Fruit fly (Drosophila melanogaster) whole organism, prepupa: ENCODE data around the gene Vajk3.

Experiments used
- CG11294 ChIP-seq: fragments of 200-800 bp; sonication (Bioruptor generic); IDR thresholded peaks from 2 replicates; pipeline ENCODE4 v1.3.6; 2022; ENCODE audit warnings: missing biosample characterization, missing genetic modification characterization
- CG11762 ChIP-seq: fragments of 200-800 bp; sonication (Bioruptor generic); optimal IDR thresholded peaks from 3 replicates; lab custom pipeline; 2016; ENCODE audit warnings: missing biosample characterization, missing genetic modification characterization; ENCODE audit not compliant: insufficient read depth
- CG11902 ChIP-seq: fragments of 200-800 bp; sonication (Bioruptor generic); optimal IDR thresholded peaks from 3 replicates; lab custom pipeline; 2016; ENCODE audit warnings: missing biosample characterization, missing genetic modification characterization
- CG1621 ChIP-seq: fragments of 200-800 bp; sonication (Bioruptor generic); optimal IDR thresholded peaks from 3 replicates; lab custom pipeline; 2018; ENCODE audit warnings: missing biosample characterization, mild to moderate bottlenecking, missing genetic modification characterization
- CG3032 ChIP-seq: fragments of 200-800 bp; optimal IDR thresholded peaks from 2 replicates; lab custom pipeline; 2019; ENCODE audit warnings: missing biosample characterization, mild to moderate bottlenecking, missing genetic modification characterization, moderate library complexity
- CG31627 ChIP-seq: fragments of 200-800 bp; sonication (Bioruptor generic); optimal IDR thresholded peaks from 3 replicates; lab custom pipeline; 2016; ENCODE audit warnings: missing biosample characterization, missing genetic modification characterization
- CG32006 ChIP-seq: fragments of 200-800 bp; sonication (Bioruptor generic); optimal IDR thresholded peaks from 3 replicates; lab custom pipeline; 2017; ENCODE audit warnings: missing biosample characterization, mild to moderate bottlenecking, missing genetic modification characterization
- CG34406 ChIP-seq: fragments of 200-800 bp; sonication (Bioruptor generic); optimal IDR thresholded peaks from 3 replicates; lab custom pipeline; 2016; ENCODE audit warnings: missing biosample characterization, missing genetic modification characterization
- CG3919 ChIP-seq: fragments of 200-800 bp; sonication (Bioruptor generic); optimal IDR thresholded peaks from 3 replicates; lab custom pipeline; 2016; ENCODE audit warnings: missing biosample characterization, missing genetic modification characterization
- CG6163 ChIP-seq: fragments of 200-800 bp; sonication (Bioruptor generic); IDR thresholded peaks from 3 replicates; pipeline ENCODE4 v1.3.6; 2022; ENCODE audit warnings: missing biosample characterization, missing genetic modification characterization
- CG7368 ChIP-seq: fragments of 200-800 bp; sonication (Bioruptor generic); optimal IDR thresholded peaks from 3 replicates; lab custom pipeline; 2016; ENCODE audit warnings: missing biosample characterization, missing genetic modification characterization
- CG8119 ChIP-seq: fragments of 200-800 bp; sonication (Bioruptor generic); IDR thresholded peaks from 3 replicates; pipeline ENCODE4 v1.3.6; 2022; ENCODE audit warnings: missing biosample characterization, missing genetic modification characterization
- CG8319 ChIP-seq: fragments of 200-800 bp; sonication (Bioruptor generic); optimal IDR thresholded peaks from 3 replicates; lab custom pipeline; 2016; ENCODE audit warnings: missing biosample characterization, missing genetic modification characterization
- CG8632 ChIP-seq: fragments of 200-800 bp; sonication (Bioruptor generic); optimal IDR thresholded peaks from 3 replicates; lab custom pipeline; 2016; ENCODE audit warnings: missing biosample characterization, missing genetic modification characterization
- CG9139 ChIP-seq: fragments of 200-800 bp; sonication (Bioruptor generic); optimal IDR thresholded peaks from 3 replicates; lab custom pipeline; 2017; ENCODE audit warnings: missing biosample characterization, mild to moderate bottlenecking, missing genetic modification characterization
- Eip78C ChIP-seq: fragments of 200-800 bp; sonication (Bioruptor generic); peaks from one replicate; lab custom pipeline; 2016; ENCODE audit warnings: missing biosample characterization, missing genetic modification characterization
- Ets21C ChIP-seq: fragments of 200-800 bp; sonication (Bioruptor generic); optimal IDR thresholded peaks from 3 replicates; lab custom pipeline; 2016; ENCODE audit warnings: missing biosample characterization, missing genetic modification characterization
- Ets96B ChIP-seq: fragments of 200-800 bp; optimal IDR thresholded peaks from 2 replicates; lab custom pipeline; 2019; ENCODE audit warnings: missing biosample characterization, mild to moderate bottlenecking, missing genetic modification characterization, moderate library complexity
- Hr39 ChIP-seq: fragments of 200-800 bp; sonication (Bioruptor generic); optimal IDR thresholded peaks from 2 replicates; lab custom pipeline; 2016; ENCODE audit warnings: missing biosample characterization, missing genetic modification characterization
- Met ChIP-seq: fragments of 200-800 bp; sonication (Bioruptor generic); optimal IDR thresholded peaks from 3 replicates; lab custom pipeline; 2016; ENCODE audit warnings: missing biosample characterization, missing genetic modification characterization
- OdsH ChIP-seq: fragments of 200-800 bp; sonication (Bioruptor generic); optimal IDR thresholded peaks from 3 replicates; lab custom pipeline; 2016; ENCODE audit warnings: missing biosample characterization, missing genetic modification characterization
- Smox ChIP-seq: fragments of 200-800 bp; sonication (Bioruptor generic); optimal IDR thresholded peaks from 3 replicates; lab custom pipeline; 2016; ENCODE audit warnings: missing biosample characterization, missing genetic modification characterization
- Sox102F ChIP-seq: fragments of 200-800 bp; sonication (Bioruptor generic); optimal IDR thresholded peaks from 2 replicates; lab custom pipeline; 2016; ENCODE audit warnings: missing biosample characterization, mild to moderate bottlenecking, missing genetic modification characterization
- Sox14 ChIP-seq: fragments of 200-800 bp; sonication (Bioruptor generic); optimal IDR thresholded peaks from 3 replicates; lab custom pipeline; 2016; ENCODE audit warnings: missing biosample characterization, missing genetic modification characterization
- acj6 ChIP-seq: fragments of 200-800 bp; sonication (Bioruptor generic); optimal IDR thresholded peaks from 3 replicates; lab custom pipeline; 2016; ENCODE audit warnings: missing biosample characterization, missing genetic modification characterization
- cyc ChIP-seq: fragments of 200-800 bp; sonication (Bioruptor generic); optimal IDR thresholded peaks from 3 replicates; lab custom pipeline; 2016; ENCODE audit warnings: missing biosample characterization, missing genetic modification characterization
- dsx ChIP-seq: fragments of 200-800 bp; optimal IDR thresholded peaks from 3 replicates; lab custom pipeline; 2019; ENCODE audit warnings: missing biosample characterization, mild to moderate bottlenecking, missing genetic modification characterization, moderate library complexity; ENCODE audit not compliant: poor library complexity, severe bottlenecking
- eg ChIP-seq: fragments of 200-800 bp; sonication (Bioruptor generic); IDR thresholded peaks from 3 replicates; pipeline ENCODE4 v1.3.6; 2022; ENCODE audit warnings: missing biosample characterization, missing genetic modification characterization
- esn ChIP-seq: fragments of 200-800 bp; sonication (Bioruptor generic); optimal IDR thresholded peaks from 2 replicates; lab custom pipeline; 2016; ENCODE audit warnings: missing biosample characterization, mild to moderate bottlenecking, missing genetic modification characterization, moderate library complexity
- fd59A ChIP-seq: fragments of 200-800 bp; sonication (Bioruptor generic); optimal IDR thresholded peaks from 2 replicates; lab custom pipeline; 2017; ENCODE audit warnings: missing biosample characterization, mild to moderate bottlenecking, missing genetic modification characterization, missing genetic modification reagents
- fd85E ChIP-seq: fragments of 200-800 bp; sonication (Bioruptor generic); optimal IDR thresholded peaks from 3 replicates; lab custom pipeline; 2016; ENCODE audit warnings: missing biosample characterization, missing genetic modification characterization
- fkh ChIP-seq: fragments of 200-800 bp; sonication (Bioruptor generic); optimal IDR thresholded peaks from 3 replicates; lab custom pipeline; 2017; ENCODE audit warnings: missing biosample characterization, mild to moderate bottlenecking, missing genetic modification characterization, moderate library complexity
- lz ChIP-seq: fragments of 200-800 bp; sonication (Bioruptor generic); optimal IDR thresholded peaks from 3 replicates; lab custom pipeline; 2016; ENCODE audit warnings: missing biosample characterization, missing genetic modification characterization
- pdm3 ChIP-seq: fragments of 200-800 bp; sonication (Bioruptor generic); optimal IDR thresholded peaks from 3 replicates; lab custom pipeline; 2016; ENCODE audit warnings: missing biosample characterization, missing genetic modification characterization
- salr ChIP-seq, 2 experiments: fragments of 200-800 bp; sonication (Bioruptor generic); optimal IDR thresholded peaks; 3 replicates each; lab custom pipeline; 2016 to 2018; ENCODE audit warnings: missing biosample characterization in 2 of 2, missing genetic modification characterization in 2 of 2, mild to moderate bottlenecking in 1 of 2
- spab ChIP-seq: fragments of 200-800 bp; sonication (Bioruptor generic); optimal IDR thresholded peaks from 2 replicates; lab custom pipeline; 2017; ENCODE audit warnings: missing biosample characterization, mild to moderate bottlenecking, missing genetic modification characterization, missing genetic modification reagents
- ss ChIP-seq, 2 experiments: fragments of 200-800 bp; sonication (Bioruptor generic); optimal IDR thresholded peaks; 2 replicates in 1 of 2; 3 replicates in 1 of 2; lab custom pipeline; 2017 to 2018; ENCODE audit warnings: mild to moderate bottlenecking in 2 of 2, missing biosample characterization in 2 of 2, missing genetic modification characterization in 2 of 2, moderate library complexity in 1 of 2
- svp ChIP-seq: fragments of 200-800 bp; sonication (Bioruptor generic); peaks from one replicate; lab custom pipeline; 2016; ENCODE audit warnings: missing biosample characterization, missing genetic modification characterization
- topi ChIP-seq: fragments of 200-800 bp; sonication (Bioruptor generic); optimal IDR thresholded peaks from 3 replicates; lab custom pipeline; 2016; ENCODE audit warnings: missing biosample characterization, missing genetic modification characterization
- vri ChIP-seq: fragments of 200-800 bp; sonication (Bioruptor generic); optimal IDR thresholded peaks from 3 replicates; lab custom pipeline; 2016; ENCODE audit warnings: missing biosample characterization, mild to moderate bottlenecking, missing genetic modification characterization

Gene Vajk3

DNA sequence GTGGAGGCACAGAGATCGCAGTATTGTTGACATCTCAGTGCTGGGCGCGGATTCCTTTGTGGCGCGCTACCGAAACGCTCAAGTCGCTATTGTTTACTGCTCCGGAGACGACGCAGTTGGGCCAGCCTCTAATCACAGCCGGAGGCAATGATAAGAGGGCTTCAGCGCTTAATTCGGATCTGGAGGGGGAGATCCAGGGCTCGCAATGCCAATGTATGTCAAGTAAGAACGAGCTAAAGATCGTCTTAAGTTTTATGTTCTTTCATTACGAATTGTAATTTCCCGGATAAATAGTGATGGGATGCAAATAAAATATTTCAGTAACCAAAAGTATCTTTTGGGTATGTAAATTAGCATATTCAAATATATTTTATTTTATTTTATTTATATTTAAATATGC, 22.6 kb upstream of the Vajk3 start, which contains the start of the genes NimB4 and NimB5:
Gene NimB4, minus strand, starts transcription at position 101 of the 400 bp plus-strand sequence.
Gene NimB5, plus strand, starts transcription at position 302 of the 400 bp plus-strand sequence.
- no peak for TF ChIP-seq CG8632 (GFP tag; lab: Kevin White, UChicago)
- TF ChIP-seq lz (GFP tag; lab: Kevin White, UChicago) = no peak
- peak; percentile 64 for TF ChIP-seq svp (GFP tag; lab: Kevin White, UChicago)
- TF ChIP-seq CG8119 (GFP tag; lab: Robert Waterston, UW) = no peak
- TF ChIP-seq Ets96B (tag; lab: Kevin White, UChicago) = no peak

dm6 chr2L:13967846-13968350, 20.6 kb upstream of the Vajk3 start, which contains the start of gene NimB3:
TSS of gene NimB3 (minus strand) at chr2L:13967985.
- TF ChIP-seq CG8632 (GFP tag; lab: Kevin White, UChicago) = no peak
- TF ChIP-seq acj6 (GFP tag; lab: Kevin White, UChicago) = no peak
- TF ChIP-seq salr (GFP tag; optimal IDR thresholded peaks at IDR 0.05; lab: Kevin White, UChicago) = no peak
- TF ChIP-seq CG1621 (tag; lab: Kevin White, UChicago) = no peak
- TF ChIP-seq Eip78C (GFP tag; lab: Kevin White, UChicago) = peak; percentile 61
- TF ChIP-seq fd59A (GFP tag; lab: Kevin White, UChicago) = no peak
- TF ChIP-seq dsx = no peak
- TF ChIP-seq fd85E (GFP tag; lab: Kevin White, UChicago) = no peak
- TF ChIP-seq eg (GFP tag; lab: Robert Waterston, UW) = no peak
- no peak for TF ChIP-seq CG9139 (GFP tag; lab: Kevin White, UChicago)
- TF ChIP-seq Hr39 (GFP tag; lab: Kevin White, UChicago) = peak; percentile 3
- no peak for TF ChIP-seq CG6163 (GFP tag; lab: Robert Waterston, UW)
- no peak for TF ChIP-seq CG7368 (GFP tag; lab: Kevin White, UChicago)
- peak; percentile 27 for TF ChIP-seq CG31627 (GFP tag; lab: Kevin White, UChicago)
- no peak for TF ChIP-seq CG8319 (GFP tag; lab: Kevin White, UChicago)
- no peak for TF ChIP-seq esn
- no peak for TF ChIP-seq spab (GFP tag; lab: Kevin White, UChicago)
- TF ChIP-seq svp (GFP tag; lab: Kevin White, UChicago) = peak; percentile 97
- TF ChIP-seq CG11902 (GFP tag; lab: Kevin White, UChicago) = no peak
- no peak for TF ChIP-seq CG34406 (GFP tag; lab: Kevin White, UChicago)
- TF ChIP-seq topi (GFP tag; lab: Kevin White, UChicago) = peak; percentile 24
- TF ChIP-seq Sox14 (GFP tag; lab: Kevin White, UChicago) = no peak
- TF ChIP-seq ss (GFP tag; optimal IDR thresholded peaks at IDR 0.05; lab: Kevin White, UChicago) = no peak
- TF ChIP-seq Ets21C (GFP tag; lab: Kevin White, UChicago) = no peak
- TF ChIP-seq CG3032 = no peak
- TF ChIP-seq CG11762 (GFP tag; lab: Kevin White, UChicago) = no peak
- peak; percentile 5 for TF ChIP-seq Sox102F (GFP tag; lab: Kevin White, UChicago)
- no peak for TF ChIP-seq CG3919 (GFP tag; lab: Kevin White, UChicago)
- TF ChIP-seq Met (GFP tag; lab: Kevin White, UChicago) = no peak
- TF ChIP-seq cyc (GFP tag; lab: Kevin White, UChicago) = no peak
- no peak for TF ChIP-seq OdsH
- no peak for TF ChIP-seq CG11294 (GFP tag; lab: Robert Waterston, UW)
- peak; percentile 5 for TF ChIP-seq Smox
- TF ChIP-seq vri (GFP tag; lab: Kevin White, UChicago) = peak; percentile 1
- TF ChIP-seq CG32006 (GFP tag; lab: Kevin White, UChicago) = peak; percentile 13
- TF ChIP-seq pdm3 = no peak
- no peak for TF ChIP-seq fkh (GFP tag; lab: Kevin White, UChicago)
